Fruit fly (Drosophila melanogaster) whole organism, embryonic: Measurements from ENCODE around the gene pug.

ENCODE experiments used
- Bgb ChIP-seq: fragments of 200-800 bp; sonication (Bioruptor generic); IDR thresholded peaks from 2 replicates; pipeline ENCODE4 v1.3.6; 2022; ENCODE audit warnings: missing biosample characterization, missing genetic modification characterization; ENCODE audit not compliant: partially characterized antibody
- CG11560 ChIP-seq: fragments of 200-800 bp; sonication (Bioruptor generic); IDR thresholded peaks from 3 replicates; pipeline ENCODE4 v1.3.6; 2022; ENCODE audit warnings: missing biosample characterization, missing genetic modification characterization
- CG11695 ChIP-seq: fragments of 200-800 bp; sonication (Bioruptor generic); IDR thresholded peaks from 3 replicates; pipeline ENCODE4 v1.3.6; 2022; ENCODE audit warnings: missing biosample characterization, missing genetic modification characterization
- CG12769 ChIP-seq: fragments of 200-800 bp; sonication (Bioruptor generic); optimal IDR thresholded peaks from 2 replicates; lab custom pipeline; 2019; ENCODE audit warnings: missing biosample characterization, mild to moderate bottlenecking, missing genetic modification characterization, moderate library complexity
- CG13287 ChIP-seq: fragments of 200-800 bp; sonication (Bioruptor generic); IDR thresholded peaks from 2 replicates; pipeline ENCODE4 v1.3.6; 2022; ENCODE audit warnings: missing biosample characterization, missing genetic modification characterization; ENCODE audit not compliant: partially characterized antibody
- CG15011 ChIP-seq: fragments of 200-800 bp; sonication (Bioruptor generic); optimal IDR thresholded peaks from 3 replicates; lab custom pipeline; 2018; ENCODE audit warnings: missing biosample characterization, mild to moderate bottlenecking, missing genetic modification characterization
- CG15696 ChIP-seq: fragments of 200-800 bp; sonication (Bioruptor generic); optimal IDR thresholded peaks from 2 replicates; lab custom pipeline; 2019; ENCODE audit warnings: missing biosample characterization, mild to moderate bottlenecking, missing genetic modification characterization, moderate library complexity
- CG1603 ChIP-seq: fragments of 200-800 bp; sonication (Bioruptor generic); optimal IDR thresholded peaks from 2 replicates; lab custom pipeline; 2019; ENCODE audit warnings: missing biosample characterization, mild to moderate bottlenecking, missing genetic modification characterization, moderate library complexity
- CG17385 ChIP-seq: fragments of 200-800 bp; sonication (Bioruptor generic); optimal IDR thresholded peaks from 3 replicates; lab custom pipeline; 2018; ENCODE audit warnings: missing biosample characterization, mild to moderate bottlenecking, missing genetic modification characterization
- CG17612 ChIP-seq: fragments of 200-800 bp; sonication (Bioruptor generic); IDR thresholded peaks from 2 replicates; pipeline ENCODE4 v1.3.6; 2022; ENCODE audit warnings: missing biosample characterization, missing genetic modification characterization
- CG2199 ChIP-seq: fragments of 200-800 bp; sonication (Bioruptor generic); IDR thresholded peaks from 3 replicates; pipeline ENCODE4 v1.3.6; 2022; ENCODE audit warnings: missing biosample characterization, missing genetic modification characterization
- CG2875 ChIP-seq: fragments of 200-800 bp; sonication (Bioruptor generic); optimal IDR thresholded peaks from 2 replicates; lab custom pipeline; 2017; ENCODE audit warnings: missing biosample characterization, mild to moderate bottlenecking, missing genetic modification characterization, missing genetic modification reagents
- CG3838 ChIP-seq: fragments of 200-800 bp; sonication (Bioruptor generic); optimal IDR thresholded peaks from 3 replicates; lab custom pipeline; 2016; ENCODE audit warnings: missing biosample characterization, missing genetic modification characterization
- CG3995 ChIP-seq: fragments of 200-800 bp; sonication (Bioruptor generic); optimal IDR thresholded peaks from 3 replicates; lab custom pipeline; 2016; ENCODE audit warnings: missing biosample characterization, missing genetic modification characterization
- CG4328 ChIP-seq: fragments of 200-800 bp; sonication (Bioruptor generic); optimal IDR thresholded peaks from 3 replicates; lab custom pipeline; 2017; ENCODE audit warnings: missing biosample characterization, missing genetic modification reagents, missing genetic modification characterization
- CG6765 ChIP-seq: fragments of 200-800 bp; sonication (Bioruptor generic); optimal IDR thresholded peaks from 3 replicates; lab custom pipeline; 2017; ENCODE audit warnings: missing biosample characterization, mild to moderate bottlenecking, missing genetic modification characterization
- CG8281 ChIP-seq: fragments of 200-800 bp; sonication (Bioruptor generic); optimal IDR thresholded peaks from 2 replicates; lab custom pipeline; 2018; ENCODE audit warnings: missing biosample characterization, mild to moderate bottlenecking, missing genetic modification characterization, moderate library complexity
- CG8944 ChIP-seq: fragments of 200-800 bp; sonication (Bioruptor generic); optimal IDR thresholded peaks from 3 replicates; lab custom pipeline; 2016; ENCODE audit warnings: missing biosample characterization, missing genetic modification characterization
- CG9215 ChIP-seq: fragments of 200-800 bp; sonication (Bioruptor generic); IDR thresholded peaks from 2 replicates; pipeline ENCODE4 v1.3.6; 2022; ENCODE audit warnings: missing biosample characterization, missing genetic modification characterization
- D19A ChIP-seq: fragments of 200-800 bp; optimal IDR thresholded peaks from 3 replicates; lab custom pipeline; 2019; ENCODE audit warnings: missing biosample characterization, mild to moderate bottlenecking, missing genetic modification characterization, moderate library complexity
- Dip2 ChIP-seq: fragments of 200-800 bp; sonication (Bioruptor generic); IDR thresholded peaks from 2 replicates; pipeline ENCODE4 v1.3.6; 2022; ENCODE audit warnings: missing biosample characterization, missing genetic modification characterization
- E2f2 ChIP-seq: fragments of 200-800 bp; sonication (Bioruptor generic); IDR thresholded peaks from 2 replicates; pipeline ENCODE4 v1.3.6; 2022; ENCODE audit warnings: missing biosample characterization, missing genetic modification characterization
- Hand ChIP-seq: fragments of 200-800 bp; sonication (Bioruptor generic); optimal IDR thresholded peaks from 2 replicates; lab custom pipeline; 2017; ENCODE audit warnings: mild to moderate bottlenecking, missing biosample characterization, missing genetic modification reagents, missing genetic modification characterization
- Hmr ChIP-seq: fragments of 200-800 bp; sonication (Bioruptor generic); optimal IDR thresholded peaks from 3 replicates; lab custom pipeline; 2017; ENCODE audit warnings: mild to moderate bottlenecking, missing biosample characterization, missing genetic modification reagents, missing genetic modification characterization
- Hmx ChIP-seq: fragments of 200-800 bp; sonication (Bioruptor generic); optimal IDR thresholded peaks from 2 replicates; lab custom pipeline; 2016; ENCODE audit warnings: missing biosample characterization, missing genetic modification characterization
- Hr51 ChIP-seq, 2 experiments: fragments of 200-800 bp; sonication (Bioruptor generic); optimal IDR thresholded peaks; 2 replicates in 1 of 2; 3 replicates in 1 of 2; lab custom pipeline; 2016 to 2018; ENCODE audit warnings: missing biosample characterization in 2 of 2, missing genetic modification characterization in 2 of 2, mild to moderate bottlenecking in 1 of 2, moderate library complexity in 1 of 2
- Lhr ChIP-seq: fragments of 200-800 bp; sonication (Bioruptor generic); optimal IDR thresholded peaks from 3 replicates; lab custom pipeline; 2017; ENCODE audit warnings: mild to moderate bottlenecking, missing biosample characterization, missing genetic modification reagents, missing genetic modification characterization
- MTF-1 ChIP-seq: fragments of 200-800 bp; sonication (Bioruptor generic); optimal IDR thresholded peaks from 2 replicates; lab custom pipeline; 2018; ENCODE audit warnings: missing biosample characterization, mild to moderate bottlenecking, missing genetic modification characterization, borderline replicate concordance
- Neu2 ChIP-seq: fragments of 200-800 bp; sonication (Bioruptor generic); optimal IDR thresholded peaks from 3 replicates; lab custom pipeline; 2016; ENCODE audit warnings: missing biosample characterization, missing genetic modification characterization, borderline replicate concordance
- Scr ChIP-seq: fragments of 200-800 bp; sonication (Bioruptor generic); IDR thresholded peaks from 2 replicates; pipeline ENCODE4 v1.3.6; 2022; ENCODE audit warnings: missing biosample characterization, missing genetic modification characterization; ENCODE audit not compliant: partially characterized antibody
- Six4 ChIP-seq: fragments of 200-800 bp; sonication (Bioruptor generic); optimal IDR thresholded peaks from 2 replicates; lab custom pipeline; 2016; ENCODE audit warnings: missing biosample characterization, missing genetic modification characterization
- Ssrp ChIP-seq: fragments of 200-800 bp; sonication (Bioruptor generic); optimal IDR thresholded peaks from 2 replicates; lab custom pipeline; 2018; ENCODE audit warnings: missing biosample characterization, mild to moderate bottlenecking, missing genetic modification characterization, moderate library complexity
- Trl ChIP-seq, 3 experiments: fragments of >200 bp in 2 of 3; fragments of 200-800 bp in 1 of 3; sonication (Bioruptor generic) in 1 of 3; optimal IDR thresholded peaks; 2 replicates in 1 of 3; 3 replicates in 2 of 3; lab custom pipeline; 2016 to 2017; ENCODE audit warnings: missing biosample characterization in 1 of 3, missing genetic modification characterization in 1 of 3
- az2 ChIP-seq: fragments of 200-800 bp; sonication (Bioruptor generic); optimal IDR thresholded peaks from 3 replicates; lab custom pipeline; 2016; ENCODE audit warnings: missing biosample characterization, missing genetic modification characterization
- bbx ChIP-seq: fragments of 200-800 bp; sonication (Bioruptor generic); IDR thresholded peaks from 2 replicates; pipeline ENCODE4 v1.3.6; 2022; ENCODE audit warnings: missing biosample characterization, missing genetic modification characterization; ENCODE audit not compliant: partially characterized antibody
- br ChIP-seq: fragments of >200 bp; optimal IDR thresholded peaks from 2 replicates; lab custom pipeline; 2017
- cad ChIP-seq: fragments of >200 bp; optimal IDR thresholded peaks from 2 replicates; lab custom pipeline; 2017; ENCODE audit warnings: missing biosample characterization, missing genetic modification characterization
- cg ChIP-seq: fragments of 200-800 bp; sonication (Bioruptor generic); optimal IDR thresholded peaks from 3 replicates; lab custom pipeline; 2019; ENCODE audit warnings: missing biosample characterization, mild to moderate bottlenecking, missing genetic modification characterization, moderate library complexity
- disco-r ChIP-seq: fragments of 200-800 bp; sonication (Bioruptor generic); optimal IDR thresholded peaks from 2 replicates; lab custom pipeline; 2016; ENCODE audit warnings: missing biosample characterization, missing genetic modification characterization
- hbn ChIP-seq: fragments of 200-800 bp; sonication (Bioruptor generic); IDR thresholded peaks from 2 replicates; pipeline ENCODE4 v1.3.6; 2022; ENCODE audit warnings: missing biosample characterization, missing genetic modification characterization; ENCODE audit not compliant: partially characterized antibody
- ken ChIP-seq: fragments of 200-800 bp; sonication (Bioruptor generic); IDR thresholded peaks from 3 replicates; pipeline ENCODE4 v1.3.6; 2022; ENCODE audit warnings: missing biosample characterization, missing genetic modification characterization
- luna ChIP-seq: fragments of 200-800 bp; sonication (Bioruptor generic); optimal IDR thresholded peaks from 2 replicates; lab custom pipeline; 2016; ENCODE audit warnings: missing biosample characterization, missing genetic modification characterization
- pb ChIP-seq: fragments of 200-800 bp; sonication (Bioruptor generic); optimal IDR thresholded peaks from 3 replicates; lab custom pipeline; 2016; ENCODE audit warnings: missing biosample characterization, missing genetic modification characterization
- slbo ChIP-seq: fragments of 200-800 bp; sonication (Bioruptor generic); IDR thresholded peaks from 2 replicates; pipeline ENCODE4 v1.3.6; 2022; ENCODE audit warnings: missing biosample characterization, missing genetic modification characterization
- slou ChIP-seq: fragments of 200-800 bp; sonication (Bioruptor generic); optimal IDR thresholded peaks from 3 replicates; lab custom pipeline; 2016; ENCODE audit warnings: missing biosample characterization, missing genetic modification characterization
- sr ChIP-seq: fragments of 200-800 bp; sonication (Bioruptor generic); IDR thresholded peaks from 3 replicates; pipeline ENCODE4 v1.3.6; 2022; ENCODE audit warnings: missing biosample characterization, missing genetic modification characterization
- stwl ChIP-seq: fragments of 200-800 bp; sonication (Bioruptor generic); optimal IDR thresholded peaks from 3 replicates; lab custom pipeline; 2018; ENCODE audit warnings: missing biosample characterization, mild to moderate bottlenecking, missing genetic modification characterization, moderate library complexity
- twi ChIP-seq: fragments of 200-800 bp; optimal IDR thresholded peaks from 2 replicates; lab custom pipeline; 2019; ENCODE audit warnings: missing biosample characterization, mild to moderate bottlenecking, missing genetic modification characterization, moderate library complexity
- unpg ChIP-seq: fragments of 200-800 bp; sonication (Bioruptor generic); optimal IDR thresholded peaks from 3 replicates; lab custom pipeline; 2018; ENCODE audit warnings: missing biosample characterization, mild to moderate bottlenecking, missing genetic modification characterization, moderate library complexity
- zen2 ChIP-seq: fragments of 200-800 bp; sonication (Bioruptor generic); IDR thresholded peaks from 3 replicates; pipeline ENCODE4 v1.3.6; 2022; ENCODE audit warnings: missing biosample characterization, missing genetic modification characterization; ENCODE audit not compliant: partially characterized antibody

pug gene

DNA sequence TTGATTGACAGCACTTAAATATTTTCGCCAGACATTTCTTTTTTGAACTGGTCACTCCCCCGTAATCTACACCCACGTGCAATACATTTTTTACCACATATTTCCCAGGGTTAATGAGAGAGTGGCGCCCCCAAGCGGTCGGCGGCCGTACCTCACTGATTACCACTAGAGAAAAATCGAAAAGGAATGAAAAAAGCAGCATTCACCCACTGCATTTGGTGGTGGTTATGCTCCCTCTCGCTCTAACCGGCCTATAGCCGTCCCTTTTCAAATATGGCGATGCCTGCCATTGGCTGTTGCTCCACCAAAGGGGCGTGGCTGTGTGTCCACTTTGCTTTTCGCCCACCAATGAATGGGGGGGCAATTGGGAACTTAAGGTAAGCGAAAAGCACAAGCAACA lies 31.4 kb upstream of the pug start (continued):
- peak; percentile 97 for TF ChIP-seq CG2199 (GFP tag; lab: Robert Waterston, UW)
- TF ChIP-seq CG2875 (GFP tag; lab: Kevin White, UChicago): peak; percentile 75
- no peak for TF ChIP-seq Hmx (GFP tag; lab: Kevin White, UChicago)
- peak; percentile 27 for TF ChIP-seq Six4
- peak; percentile 72 for TF ChIP-seq CG1603 (tag; lab: Kevin White, UChicago)
- no peak for TF ChIP-seq slou (GFP tag; lab: Kevin White, UChicago)
- TF ChIP-seq zen2 (GFP tag; lab: Robert Waterston, UW): no peak
- TF ChIP-seq Hmr (GFP tag; lab: Kevin White, UChicago): peak; percentile 54
- TF ChIP-seq Ssrp (tag; lab: Kevin White, UChicago): no peak
- no peak for TF ChIP-seq cad (GFP tag; lab: Kevin White, UChicago)
- peak; percentile 43 for TF ChIP-seq bbx (GFP tag; lab: Robert Waterston, UW)
- peak; percentile 12; the same call in 1 of the 2 replicates for TF ChIP-seq Scr (GFP tag; lab: Robert Waterston, UW)
- peak; percentile 9; the same call in 1 of the 2 replicates for TF ChIP-seq Bgb (GFP tag; lab: Robert Waterston, UW)
- no peak for TF ChIP-seq CG4328 (GFP tag; lab: Kevin White, UChicago)
- TF ChIP-seq sr (GFP tag; lab: Robert Waterston, UW): peak; percentile 90
- TF ChIP-seq hbn (GFP tag; lab: Robert Waterston, UW): no peak
- peak; percentile 19; the same call in 1 of the 3 replicates for TF ChIP-seq ken (GFP tag; lab: Robert Waterston, UW)
- TF ChIP-seq E2f2 (GFP tag; lab: Robert Waterston, UW): no peak
- TF ChIP-seq CG17385 (GFP tag; lab: Kevin White, UChicago): peak; percentile 62
- TF ChIP-seq CG11695 (GFP tag; lab: Robert Waterston, UW): peak; percentile 41; the same call in 1 of the 3 replicates
- TF ChIP-seq CG3838 (GFP tag; lab: Kevin White, UChicago): no peak
- peak; percentile 41 for TF ChIP-seq twi (tag; lab: Kevin White, UChicago)
- peak; percentile 53 for TF ChIP-seq az2 (GFP tag; lab: Kevin White, UChicago)
- no peak for TF ChIP-seq CG8944
- no peak for TF ChIP-seq slbo
- no peak for TF ChIP-seq Trl (optimal IDR thresholded peaks at IDR 0.05; lab: Kevin White, UChicago)
- TF ChIP-seq Trl (GFP tag; optimal IDR thresholded peaks at IDR 0.05; lab: Kevin White, UChicago): peak; percentile 44
- peak; percentile 68 for TF ChIP-seq unpg
- TF ChIP-seq br: no peak
- TF ChIP-seq CG15011: no peak
- TF ChIP-seq Neu2 (GFP tag; lab: Kevin White, UChicago): peak; percentile 99
- peak; percentile 69 for TF ChIP-seq pb (GFP tag; lab: Kevin White, UChicago)
- peak in 1 of 2 experiments; percentile 42 for TF ChIP-seq Hr51 (GFP tag; optimal IDR thresholded peaks at IDR 0.05; lab: Kevin White, UChicago)
- TF ChIP-seq CG9215 (GFP tag; lab: Robert Waterston, UW): no peak
- TF ChIP-seq CG12769 (tag; lab: Kevin White, UChicago): peak; percentile 56
- TF ChIP-seq CG17612 (GFP tag; lab: Robert Waterston, UW): no peak
- no peak for TF ChIP-seq luna (GFP tag; lab: Kevin White, UChicago)
- TF ChIP-seq CG3995 (GFP tag; lab: Kevin White, UChicago): no peak
- peak; percentile 29 for TF ChIP-seq cg (GFP tag; lab: Kevin White, UChicago)
- TF ChIP-seq CG6765: peak; percentile 15
- TF ChIP-seq MTF-1 (GFP tag; lab: Kevin White, UChicago): peak; percentile 85
- no peak for TF ChIP-seq disco-r (GFP tag; lab: Kevin White, UChicago)
- TF ChIP-seq CG11560 (tag; lab: Robert Waterston, UW): no peak
- peak; percentile 50 for TF ChIP-seq Lhr (GFP tag; lab: Kevin White, UChicago)
- TF ChIP-seq CG15696 (tag; lab: Kevin White, UChicago): peak; percentile 46
- no peak for TF ChIP-seq CG13287 (GFP tag; lab: Robert Waterston, UW)
- no peak for TF ChIP-seq Dip2
- peak; percentile 56 for TF ChIP-seq D19A
- TF ChIP-seq stwl (tag; lab: Kevin White, UChicago): peak; percentile 61
- no peak for TF ChIP-seq Hand (GFP tag; lab: Kevin White, UChicago)
- peak; percentile 24 for TF ChIP-seq CG8281 (tag; lab: Kevin White, UChicago)
